Worm (Caenorhabditis elegans): ENCODE data around the gene ears-2.
"Not testable (repeated sequence)": the region's sequence is repeated elsewhere in the genome, so short reads cannot be mapped to it uniquely, and the experiment has no call there.

Gene ears-2

ce11 chrIV:393409-393930, 3.2 kb upstream of the ears-2 start, which contains the start of the genes T07A9.15 and nog-1:
T07A9.15 (minus strand) TSS chrIV:393546.
nog-1 (plus strand) TSS chrIV:393880.
- no peak for TF ChIP-seq unc-62 (GFP tag; optimal IDR thresholded peaks at IDR 0.05)

ce11 chrIV:388073-388472, 2.2 kb downstream of the ears-2 start, which contains the start of gene ssna-1:
ssna-1 (plus strand) TSS chrIV:388084.
- no peak for TF ChIP-seq unc-62 (GFP tag; optimal IDR thresholded peaks at IDR 0.05)

- TF ChIP-seq unc-62 (GFP tag; optimal IDR thresholded peaks at IDR 0.05): no peak
Observed at ce11 chrIV:387283-388048, 2.8 kb downstream of the ears-2 start.

ce11 chrIV:386576-386975, 3.7 kb downstream of the ears-2 start, which contains the start of gene T07A9.14:
T07A9.14 (plus strand) TSS chrIV:386699.
- no peak for TF ChIP-seq unc-62 (GFP tag; optimal IDR thresholded peaks at IDR 0.05)

- not testable (repeated sequence) for TF ChIP-seq unc-62 (GFP tag; optimal IDR thresholded peaks at IDR 0.05)
Observed at ce11 chrIV:385150-385937, 4.9 kb downstream of the ears-2 start, which contains the start of gene rps-24. rps-24 (plus strand) TSS chrIV:385887.

- TF ChIP-seq unc-62 (GFP tag; optimal IDR thresholded peaks at IDR 0.05): no peak
Observed at ce11 chrIV:383135-383731, 7.0 kb downstream of the ears-2 start, which contains the start of gene spl-1. spl-1 (minus strand) TSS chrIV:383185.

- TF ChIP-seq unc-62 (GFP tag; optimal IDR thresholded peaks at IDR 0.05): no peak
Observed at ce11 chrIV:379605-380004, 10.7 kb downstream of the ears-2 start.

- TF ChIP-seq unc-62 (GFP tag; optimal IDR thresholded peaks at IDR 0.05): no peak
Observed at ce11 chrIV:378838-379237, 11.4 kb downstream of the ears-2 start.

ce11 chrIV:378367-378766, 11.9 kb downstream of the ears-2 start:
- no peak for TF ChIP-seq unc-62 (GFP tag; optimal IDR thresholded peaks at IDR 0.05)

- TF ChIP-seq unc-62 (GFP tag; optimal IDR thresholded peaks at IDR 0.05): no peak
Observed at ce11 chrIV:377791-378190, 12.5 kb downstream of the ears-2 start.

- TF ChIP-seq unc-62 (GFP tag; optimal IDR thresholded peaks at IDR 0.05): no peak
Observed at ce11 chrIV:375915-376314, 14.4 kb downstream of the ears-2 start, which contains the start of gene fln-1. fln-1 (minus strand) TSS chrIV:376015.

ce11 chrIV:373963-374362, 16.3 kb downstream of the ears-2 start:
- TF ChIP-seq unc-62 (GFP tag; optimal IDR thresholded peaks at IDR 0.05): no peak

ce11 chrIV:372146-372789, 18.0 kb downstream of the ears-2 start:
- no peak for TF ChIP-seq unc-62 (GFP tag; optimal IDR thresholded peaks at IDR 0.05)

- no peak for TF ChIP-seq unc-62 (GFP tag; optimal IDR thresholded peaks at IDR 0.05)
Observed at ce11 chrIV:366406-366805, 23.9 kb downstream of the ears-2 start.

ce11 chrIV:364983-365382, 25.3 kb downstream of the ears-2 start:
- no peak for TF ChIP-seq unc-62 (GFP tag; optimal IDR thresholded peaks at IDR 0.05)

Data from whole organism, dauer.